Worm (Caenorhabditis elegans): ENCODE results near the gene T06A10.2.

DNA sequence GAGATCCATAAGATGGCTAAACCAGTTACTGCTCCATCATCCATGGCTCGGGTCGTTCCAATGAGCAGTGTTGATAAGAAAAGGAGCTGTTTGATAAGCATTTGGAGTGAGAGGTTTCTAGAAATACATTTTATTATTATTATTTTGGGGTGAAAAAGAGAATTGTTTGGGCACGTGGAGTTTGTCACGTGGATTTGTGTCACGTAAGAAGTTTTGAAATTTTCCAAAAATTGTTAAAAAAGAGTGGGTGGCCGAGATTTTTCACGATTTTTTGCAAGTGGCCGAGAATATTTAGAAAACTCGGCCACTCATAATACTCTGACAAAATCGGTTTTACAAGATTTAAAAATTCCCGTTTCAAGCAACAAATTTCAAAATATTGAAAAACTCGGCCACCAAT, 26.5 kb upstream of the T06A10.2 start, which contains the start of gene T06A10.106:
- TF ChIP-seq nhr-76 (tag; optimal IDR thresholded peaks at IDR 0.05) = no peak
- no peak for TF ChIP-seq snpc-4 (tag; optimal IDR thresholded peaks at IDR 0.05)
- no peak for TF ChIP-seq nhr-28 (tag; optimal IDR thresholded peaks at IDR 0.05)
- TF ChIP-seq nhr-12 (tag; optimal IDR thresholded peaks at IDR 0.05) = no peak
- TF ChIP-seq blmp-1 (tag; optimal IDR thresholded peaks at IDR 0.05) = no peak
- TF ChIP-seq pha-4 (tag; optimal IDR thresholded peaks at IDR 0.05) = no peak
- no peak for TF ChIP-seq ztf-11 (tag; optimal IDR thresholded peaks at IDR 0.05)
- TF ChIP-seq elt-3 (tag; optimal IDR thresholded peaks at IDR 0.05) = no peak
- TF ChIP-seq unc-62 (GFP tag; optimal IDR thresholded peaks at IDR 0.05) = no peak
- no peak for TF ChIP-seq nhr-237 (tag; optimal IDR thresholded peaks at IDR 0.05)
- TF ChIP-seq ceh-83 (GFP tag; optimal IDR thresholded peaks at IDR 0.05) = no peak
